Fruit fly (Drosophila melanogaster) whole organism, embryonic: ENCODE measurements around the gene CG15894.

Source experiments
- ATbp ChIP-seq: fragments of 200-800 bp; sonication (Bioruptor generic); optimal IDR thresholded peaks from 2 replicates; lab custom pipeline; 2017; ENCODE audit warnings: missing biosample characterization, mild to moderate bottlenecking, missing genetic modification characterization, missing genetic modification reagents
- Blimp-1 ChIP-seq: fragments of 200-800 bp; sonication (Bioruptor generic); optimal IDR thresholded peaks from 3 replicates; lab custom pipeline; 2018; ENCODE audit warnings: missing biosample characterization, missing genetic modification characterization, mild to moderate bottlenecking, moderate library complexity, missing genetic modification reagents
- CG10366 ChIP-seq: fragments of 200-800 bp; sonication (Bioruptor generic); IDR thresholded peaks from 2 replicates; pipeline ENCODE4 v1.3.6; 2022; ENCODE audit warnings: missing biosample characterization, missing genetic modification characterization
- CG11247 ChIP-seq: fragments of 200-800 bp; sonication (Bioruptor generic); IDR thresholded peaks from 2 replicates; pipeline ENCODE4 v1.3.6; 2022; ENCODE audit warnings: missing biosample characterization, missing genetic modification characterization
- CG12071 ChIP-seq: fragments of 200-800 bp; sonication (Bioruptor generic); optimal IDR thresholded peaks from 3 replicates; lab custom pipeline; 2018; ENCODE audit warnings: missing biosample characterization, mild to moderate bottlenecking, missing genetic modification characterization
- CG13296 ChIP-seq: fragments of 200-800 bp; sonication (Bioruptor generic); optimal IDR thresholded peaks from 3 replicates; lab custom pipeline; 2018; ENCODE audit warnings: missing biosample characterization, mild to moderate bottlenecking, missing genetic modification characterization
- CG4328 ChIP-seq: fragments of 200-800 bp; sonication (Bioruptor generic); optimal IDR thresholded peaks from 3 replicates; lab custom pipeline; 2017; ENCODE audit warnings: missing biosample characterization, missing genetic modification reagents, missing genetic modification characterization
- CG6272 ChIP-seq: fragments of 200-800 bp; sonication (Bioruptor generic); IDR thresholded peaks from 2 replicates; pipeline ENCODE4 v1.3.6; 2022; ENCODE audit warnings: missing biosample characterization, missing genetic modification characterization
- CG6683 ChIP-seq: fragments of 200-800 bp; sonication (Bioruptor generic); optimal IDR thresholded peaks from 2 replicates; lab custom pipeline; 2017; ENCODE audit warnings: missing biosample characterization, mild to moderate bottlenecking, missing genetic modification characterization, missing genetic modification reagents
- CG6689 ChIP-seq: fragments of 200-800 bp; sonication (Bioruptor generic); IDR thresholded peaks from 2 replicates; pipeline ENCODE4 v1.3.6; 2022; ENCODE audit warnings: missing biosample characterization, missing genetic modification characterization
- CG6791 ChIP-seq: fragments of 200-800 bp; sonication (Bioruptor generic); IDR thresholded peaks from 3 replicates; pipeline ENCODE4 v1.3.6; 2022; ENCODE audit warnings: missing biosample characterization, missing genetic modification characterization; ENCODE audit not compliant: partially characterized antibody
- CG6813 ChIP-seq: fragments of 200-800 bp; sonication (Bioruptor generic); optimal IDR thresholded peaks from 2 replicates; lab custom pipeline; 2017; ENCODE audit warnings: missing biosample characterization, missing genetic modification characterization, mild to moderate bottlenecking, moderate library complexity, missing genetic modification reagents
- CG7839 ChIP-seq: fragments of 200-800 bp; sonication (Bioruptor generic); optimal IDR thresholded peaks from 3 replicates; lab custom pipeline; 2018; ENCODE audit warnings: missing biosample characterization, mild to moderate bottlenecking, missing genetic modification characterization, moderate library complexity
- CG8290 ChIP-seq, 3 experiments: fragments of 200-800 bp; sonication (Bioruptor generic); optimal IDR thresholded peaks; 2 replicates each; lab custom pipeline; 2016 to 2019; ENCODE audit warnings: missing biosample characterization in 3 of 3, missing genetic modification characterization in 3 of 3, mild to moderate bottlenecking in 2 of 3, moderate library complexity in 1 of 3
- CG8359 ChIP-seq: fragments of 200-800 bp; sonication (Bioruptor generic); optimal IDR thresholded peaks from 2 replicates; lab custom pipeline; 2017; ENCODE audit warnings: missing biosample characterization, mild to moderate bottlenecking, missing genetic modification characterization, borderline replicate concordance
- Chrac-16 ChIP-seq: fragments of 200-800 bp; sonication (Bioruptor generic); optimal IDR thresholded peaks from 3 replicates; lab custom pipeline; 2016; ENCODE audit warnings: missing biosample characterization, missing genetic modification characterization
- CkIIα-i1 ChIP-seq: fragments of 200-800 bp; sonication (Bioruptor generic); IDR thresholded peaks from 2 replicates; pipeline ENCODE4 v1.3.6; 2022; ENCODE audit warnings: missing biosample characterization, missing genetic modification characterization
- D ChIP-seq, 2 experiments: fragments of 200-800 bp in 1 of 2; fragments of >200 bp in 1 of 2; sonication (Bioruptor generic) in 1 of 2; optimal IDR thresholded peaks; 2 replicates in 1 of 2; 3 replicates in 1 of 2; lab custom pipeline; 2017; ENCODE audit warnings: mild to moderate bottlenecking in 1 of 2, missing biosample characterization in 1 of 2, missing genetic modification characterization in 1 of 2, missing genetic modification reagents in 1 of 2
- Fer1 ChIP-seq: fragments of 200-800 bp; sonication (Bioruptor generic); optimal IDR thresholded peaks from 2 replicates; lab custom pipeline; 2017; ENCODE audit warnings: missing biosample characterization, mild to moderate bottlenecking, missing genetic modification characterization
- HLH3B ChIP-seq: fragments of 200-800 bp; sonication (Bioruptor generic); IDR thresholded peaks from 2 replicates; pipeline ENCODE4 v1.3.6; 2022; ENCODE audit warnings: missing biosample characterization, missing genetic modification characterization
- Med ChIP-seq: fragments of 200-800 bp; sonication (Bioruptor generic); peaks from one replicate; lab custom pipeline; 2016; ENCODE audit warnings: missing biosample characterization, missing genetic modification characterization, mild to moderate bottlenecking, inconsistent platforms, moderate library complexity
- Mes4 ChIP-seq: fragments of 200-800 bp; sonication (Bioruptor generic); optimal IDR thresholded peaks from 2 replicates; lab custom pipeline; 2016; ENCODE audit warnings: missing biosample characterization, missing genetic modification characterization
- NK7.1 ChIP-seq: fragments of 200-800 bp; sonication (Bioruptor generic); optimal IDR thresholded peaks from 3 replicates; lab custom pipeline; 2016; ENCODE audit warnings: missing biosample characterization, missing genetic modification characterization
- Ptx1 ChIP-seq: fragments of 200-800 bp; sonication (Bioruptor generic); IDR thresholded peaks from 2 replicates; pipeline ENCODE4 v1.3.6; 2022; ENCODE audit warnings: missing biosample characterization, missing genetic modification characterization
- Scr ChIP-seq: fragments of 200-800 bp; sonication (Bioruptor generic); IDR thresholded peaks from 2 replicates; pipeline ENCODE4 v1.3.6; 2022; ENCODE audit warnings: missing biosample characterization, missing genetic modification characterization; ENCODE audit not compliant: partially characterized antibody
- Six4 ChIP-seq: fragments of 200-800 bp; sonication (Bioruptor generic); optimal IDR thresholded peaks from 2 replicates; lab custom pipeline; 2016; ENCODE audit warnings: missing biosample characterization, missing genetic modification characterization
- Tbp ChIP-seq: fragments of >200 bp; optimal IDR thresholded peaks from 2 replicates; lab custom pipeline; 2018; ENCODE audit warnings: missing biosample characterization, missing genetic modification characterization
- ara ChIP-seq: fragments of 200-800 bp; sonication (Bioruptor generic); IDR thresholded peaks from 2 replicates; pipeline ENCODE4 v1.3.6; 2022; ENCODE audit warnings: missing biosample characterization, missing genetic modification characterization
- bab2 ChIP-seq: fragments of 200-800 bp; sonication (Bioruptor generic); optimal IDR thresholded peaks from 2 replicates; lab custom pipeline; 2016; ENCODE audit warnings: missing biosample characterization, missing genetic modification characterization
- bbx ChIP-seq: fragments of 200-800 bp; sonication (Bioruptor generic); IDR thresholded peaks from 2 replicates; pipeline ENCODE4 v1.3.6; 2022; ENCODE audit warnings: missing biosample characterization, missing genetic modification characterization; ENCODE audit not compliant: partially characterized antibody
- cas ChIP-seq: fragments of 200-800 bp; sonication (Bioruptor generic); IDR thresholded peaks from 2 replicates; pipeline ENCODE4 v1.3.6; 2022; ENCODE audit warnings: missing biosample characterization, missing genetic modification characterization
- crol ChIP-seq: fragments of 200-800 bp; sonication (Bioruptor generic); IDR thresholded peaks from 2 replicates; pipeline ENCODE4 v1.3.6; 2022; ENCODE audit warnings: missing biosample characterization, missing genetic modification characterization
- en ChIP-seq: fragments of 200-800 bp; sonication (Bioruptor generic); optimal IDR thresholded peaks from 2 replicates; lab custom pipeline; 2016; ENCODE audit warnings: missing biosample characterization, missing genetic modification characterization
- esg ChIP-seq: fragments of 200-800 bp; sonication (Bioruptor generic); conservative IDR thresholded peaks from 2 replicates; pipeline ENCODE4 v1.3.6; 2022; ENCODE audit warnings: missing biosample characterization, missing genetic modification characterization
- fu2 ChIP-seq: fragments of 200-800 bp; sonication (Bioruptor generic); optimal IDR thresholded peaks from 2 replicates; lab custom pipeline; 2016; ENCODE audit warnings: missing biosample characterization, missing genetic modification characterization
- hkb ChIP-seq, 2 experiments: fragments of 200-800 bp in 1 of 2; fragments of >200 bp in 1 of 2; sonication (Bioruptor generic) in 1 of 2; IDR thresholded peaks in 1 of 2; optimal IDR thresholded peaks in 1 of 2; 2 replicates each; pipeline versions ENCODE4 v1.3.6 to Lab custom; 2017 to 2022; ENCODE audit warnings: missing biosample characterization in 1 of 2, missing genetic modification characterization in 1 of 2
- jing ChIP-seq: fragments of 200-800 bp; sonication (Bioruptor generic); optimal IDR thresholded peaks from 2 replicates; lab custom pipeline; 2018; ENCODE audit warnings: missing biosample characterization, mild to moderate bottlenecking, missing genetic modification characterization
- klu ChIP-seq: fragments of 200-800 bp; sonication (Bioruptor generic); IDR thresholded peaks from 2 replicates; pipeline ENCODE4 v1.3.6; 2022; ENCODE audit warnings: missing biosample characterization, missing genetic modification characterization
- mld ChIP-seq: fragments of 200-800 bp; sonication (Bioruptor generic); IDR thresholded peaks from 3 replicates; pipeline ENCODE4 v1.3.6; 2022; ENCODE audit warnings: missing biosample characterization, missing genetic modification characterization; ENCODE audit not compliant: partially characterized antibody
- oc ChIP-seq: fragments of 200-800 bp; sonication (Bioruptor generic); optimal IDR thresholded peaks from 2 replicates; lab custom pipeline; 2018; ENCODE audit warnings: missing biosample characterization, mild to moderate bottlenecking, missing genetic modification characterization, moderate library complexity
- prd ChIP-seq, 3 experiments: fragments of >200 bp in 2 of 3; fragments of 200-800 bp in 1 of 3; sonication (Bioruptor generic) in 1 of 3; optimal IDR thresholded peaks in 2 of 3; IDR thresholded peaks in 1 of 3; 2 replicates in 2 of 3; 3 replicates in 1 of 3; pipeline versions ENCODE4 v1.3.6 to Lab custom; 2017 to 2022; ENCODE audit warnings: missing biosample characterization in 1 of 3, missing genetic modification characterization in 1 of 3
- seq ChIP-seq: fragments of 200-800 bp; sonication (Bioruptor generic); IDR thresholded peaks from 2 replicates; pipeline ENCODE4 v1.3.6; 2022; ENCODE audit warnings: missing biosample characterization, missing genetic modification characterization
- slou ChIP-seq: fragments of 200-800 bp; sonication (Bioruptor generic); optimal IDR thresholded peaks from 3 replicates; lab custom pipeline; 2016; ENCODE audit warnings: missing biosample characterization, missing genetic modification characterization
- stwl ChIP-seq: fragments of 200-800 bp; sonication (Bioruptor generic); optimal IDR thresholded peaks from 3 replicates; lab custom pipeline; 2018; ENCODE audit warnings: missing biosample characterization, mild to moderate bottlenecking, missing genetic modification characterization, moderate library complexity
- tap ChIP-seq: fragments of 200-800 bp; optimal IDR thresholded peaks from 3 replicates; lab custom pipeline; 2019; ENCODE audit warnings: missing biosample characterization, mild to moderate bottlenecking, missing genetic modification characterization, moderate library complexity
- tna ChIP-seq: fragments of 200-800 bp; sonication (Bioruptor generic); IDR thresholded peaks from 2 replicates; pipeline ENCODE4 v1.3.6; 2022; ENCODE audit warnings: missing biosample characterization, missing genetic modification characterization; ENCODE audit not compliant: partially characterized antibody
- twi ChIP-seq: fragments of 200-800 bp; optimal IDR thresholded peaks from 2 replicates; lab custom pipeline; 2019; ENCODE audit warnings: missing biosample characterization, mild to moderate bottlenecking, missing genetic modification characterization, moderate library complexity
- zfh2 ChIP-seq: fragments of 200-800 bp; sonication (Bioruptor generic); optimal IDR thresholded peaks from 2 replicates; lab custom pipeline; 2016; ENCODE audit warnings: missing biosample characterization, missing genetic modification characterization

CG15894 gene

dm6 chrX:6265456-6265877 is 43.5 kb upstream of the CG15894 start (continued):
- TF ChIP-seq D (optimal IDR thresholded peaks at IDR 0.05; lab: Kevin White, UChicago) (no peak), D (GFP tag; optimal IDR thresholded peaks at IDR 0.05; lab: Kevin White, UChicago) (peak; percentile 96), stwl (tag; lab: Kevin White, UChicago) (peak; percentile 39), tna (GFP tag; lab: Robert Waterston, UW) (no peak), CG6791 (GFP tag; lab: Robert Waterston, UW) (no peak), Ptx1 (GFP tag; lab: Robert Waterston, UW) (peak; percentile 96), CG13296 (GFP tag; lab: Kevin White, UChicago) (peak; percentile 95), CG8290 (GFP tag; optimal IDR thresholded peaks at IDR 0.05; lab: Kevin White, UChicago) (peak; percentile 88), CG8290 (tag; optimal IDR thresholded peaks at IDR 0.05; lab: Kevin White, UChicago) (peak; percentile 49 to 84), CG6813 (GFP tag; lab: Kevin White, UChicago) (peak; percentile 93), tap (peak; percentile 93), crol (GFP tag; lab: Robert Waterston, UW) (peak; percentile 45; the same call in 1 of the 2 replicates), seq (GFP tag; lab: Robert Waterston, UW) (peak; percentile 97), CG11247 (GFP tag; lab: Robert Waterston, UW) (peak; percentile 82), Blimp-1 (GFP tag; lab: Kevin White, UChicago) (peak; percentile 93), Med (peak; percentile 99), CkIIα-i1 (peak; percentile 70; the same call in 1 of the 2 replicates), prd (optimal IDR thresholded peaks at IDR 0.05; lab: Kevin White, UChicago) (no peak), prd (GFP tag; IDR thresholded peaks at IDR 0.05; lab: Robert Waterston, UW) (peak; percentile 94), CG12071 (GFP tag; lab: Kevin White, UChicago) (peak; percentile 93), CG6272 (peak; percentile 83), Tbp (no peak), bbx (GFP tag; lab: Robert Waterston, UW) (no peak), CG7839 (tag; lab: Kevin White, UChicago) (peak; percentile 97), slou (GFP tag; lab: Kevin White, UChicago) (peak; percentile 85), ATbp (peak; percentile 96), mld (GFP tag; lab: Robert Waterston, UW) (no peak), oc (tag; lab: Kevin White, UChicago) (peak; percentile 95), NK7.1 (peak; percentile 90), Six4 (GFP tag; lab: Kevin White, UChicago) (peak; percentile 94), zfh2 (peak; percentile 89), klu (GFP tag; lab: Robert Waterston, UW) (peak; percentile 84), HLH3B (GFP tag; lab: Robert Waterston, UW) (peak; percentile 94), hkb (optimal IDR thresholded peaks at IDR 0.05; lab: Kevin White, UChicago) (no peak), hkb (GFP tag; IDR thresholded peaks at IDR 0.05; lab: Robert Waterston, UW) (peak; percentile 97), CG10366 (GFP tag; lab: Robert Waterston, UW) (peak; percentile 93), Scr (0 out of 2 replicates have a peak, but pooled peaks have one; percentile 33), ara (peak; percentile 92), CG8359 (GFP tag; lab: Kevin White, UChicago) (peak; percentile 87), twi (peak; percentile 88), jing (GFP tag; lab: Kevin White, UChicago) (peak; percentile 96), bab2 (GFP tag; lab: Kevin White, UChicago) (peak; percentile 95), cas (peak; percentile 90), Chrac-16 (peak; percentile 94), CG6683 (GFP tag; lab: Kevin White, UChicago) (peak; percentile 87), esg (peak; percentile 94), CG4328 (peak; percentile 90), en (peak; percentile 96), Mes4 (GFP tag; lab: Kevin White, UChicago) (peak; percentile 96), Fer1 (GFP tag; lab: Kevin White, UChicago) (peak; percentile 94), fu2 (GFP tag; lab: Kevin White, UChicago) (peak; percentile 91), CG6689 (GFP tag; lab: Robert Waterston, UW) (peak; percentile 97)
